Fruit fly (Drosophila melanogaster) Kc167 (cell line): Measurements from ENCODE around the gene lva.

Experiments
- Myc ChIP-seq: fragments of >200 bp; optimal IDR thresholded peaks from 2 replicates; lab custom pipeline; 2017; ENCODE audit warnings: missing external identifiers
- Sin3A ChIP-seq: fragments of >200 bp; optimal IDR thresholded peaks from 2 replicates; lab custom pipeline; 2018; ENCODE audit warnings: missing external identifiers
- h ChIP-seq: fragments of >200 bp; optimal IDR thresholded peaks from 3 replicates; lab custom pipeline; 2018; ENCODE audit warnings: missing external identifiers
- insv ChIP-seq: fragments of >200 bp; optimal IDR thresholded peaks from 3 replicates; lab custom pipeline; 2018; ENCODE audit warnings: missing external identifiers
- psq ChIP-seq: fragments of >200 bp; optimal IDR thresholded peaks from 2 replicates; lab custom pipeline; 2017; ENCODE audit warnings: missing external identifiers
- ttk ChIP-seq: sonication (Bioruptor generic); optimal IDR thresholded peaks from 2 replicates; lab custom pipeline; 2017; ENCODE audit warnings: missing external identifiers

- TF ChIP-seq h (lab: Kevin White, UChicago), result no peak
- no peak for TF ChIP-seq Sin3A (lab: Kevin White, UChicago)
- no peak for TF ChIP-seq psq (lab: Kevin White, UChicago)
- no peak for TF ChIP-seq insv (lab: Kevin White, UChicago)
- no peak for TF ChIP-seq Myc (lab: Kevin White, UChicago)
- no peak for TF ChIP-seq ttk (lab: Kevin White, UChicago)
Measured at dm6 chrX:3949409-3950178, 15.5 kb downstream of the lva start.
